Worm (Caenorhabditis elegans): ENCODE results near the gene madf-1.
A peak's percentile ranks its signal among the peaks of the same experiment; 100 is the strongest.

Gene madf-1

ce11 chrIV:874677-875076, 43.0 kb upstream of the madf-1 start, which contains the start of gene Y55F3BR.1 (continued):
- TF ChIP-seq pqm-1 (tag; optimal IDR thresholded peaks at IDR 0.05) (no peak), pha-4 (GFP tag; IDR thresholded peaks at IDR 0.05) (no peak), pha-4 (tag; optimal IDR thresholded peaks at IDR 0.05) (no peak), set-16 (GFP tag; IDR thresholded peaks at IDR 0.05) (no peak), dpl-1 (GFP tag; optimal IDR thresholded peaks at IDR 0.05) (peak; percentile 94), nhr-25 (tag; optimal IDR thresholded peaks at IDR 0.05; ENCODE audit: borderline replicate concordance, insufficient read depth) (no peak), ceh-28 (tag; optimal IDR thresholded peaks at IDR 0.05) (no peak), nhr-77 (tag; optimal IDR thresholded peaks at IDR 0.05) (peak; percentile 20), F10B5.3 (tag; optimal IDR thresholded peaks at IDR 0.05) (no peak), mes-2 (tag; optimal IDR thresholded peaks at IDR 0.05; ENCODE audit: poor library complexity, severe bottlenecking) (peak; percentile 65), nhr-111 (GFP tag; optimal IDR thresholded peaks at IDR 0.05) (no peak), nhr-6 (tag; optimal IDR thresholded peaks at IDR 0.05) (peak; percentile 52), unc-130 (GFP tag; optimal IDR thresholded peaks at IDR 0.05) (no peak), lin-38 (GFP tag; IDR thresholded peaks at IDR 0.05) (peak; percentile 97), ceh-20 (GFP tag; IDR thresholded peaks at IDR 0.05) (no peak), lin-39 (tag; optimal IDR thresholded peaks at IDR 0.05) (no peak)

- TF ChIP-seq lin-38 (GFP tag; IDR thresholded peaks at IDR 0.05) (peak; percentile 30; the same call in 1 of the 2 replicates), tra-1 (GFP tag; IDR thresholded peaks at IDR 0.05) (no peak)
Observed at ce11 chrIV:873174-873788, 41.6 kb upstream of the madf-1 start.

ce11 chrIV:868723-869122, 37.0 kb upstream of the madf-1 start:
- no peak for TF ChIP-seq gei-8 (GFP tag; optimal IDR thresholded peaks at IDR 0.05)
- peak; percentile 56; the same call in 1 of the 2 replicates for TF ChIP-seq set-16 (GFP tag; IDR thresholded peaks at IDR 0.05)

ce11 chrIV:866828-867270, 35.2 kb upstream of the madf-1 start:
- peak; percentile 82 for TF ChIP-seq mes-2 (tag; optimal IDR thresholded peaks at IDR 0.05; ENCODE audit: poor library complexity, severe bottlenecking)
- peak; percentile 96 for TF ChIP-seq snpc-4 (tag; optimal IDR thresholded peaks at IDR 0.05)
- TF ChIP-seq zfp-3 (GFP tag; conservative IDR thresholded peaks at IDR 0.05), result 0 out of 2 replicates have a peak, but pooled peaks have one; percentile 36
- TF ChIP-seq zip-2 (tag; optimal IDR thresholded peaks at IDR 0.05), result no peak
- no peak for TF ChIP-seq sdz-12 (GFP tag; optimal IDR thresholded peaks at IDR 0.05)
- TF ChIP-seq nhr-6 (tag; optimal IDR thresholded peaks at IDR 0.05), result peak; percentile 48
- TF ChIP-seq daf-16 (GFP tag; optimal IDR thresholded peaks at IDR 0.05), result peak; percentile 48 to 51
- TF ChIP-seq daf-16 (tag; optimal IDR thresholded peaks at IDR 0.05), result peak; percentile 84
- peak; percentile 79 for TF ChIP-seq hmg-1.1 (GFP tag; IDR thresholded peaks at IDR 0.05)
- TF ChIP-seq F49E8.2 (tag; optimal IDR thresholded peaks at IDR 0.05; ENCODE audit: borderline replicate concordance), result peak; percentile 96
- peak; percentile 87 for TF ChIP-seq Y48G9A.11 (GFP tag; IDR thresholded peaks at IDR 0.05)
- 0 out of 2 replicates have a peak, but pooled peaks have one; percentile 38 for TF ChIP-seq tra-1 (GFP tag; IDR thresholded peaks at IDR 0.05)
- peak; percentile 93 for TF ChIP-seq mep-1 (tag; optimal IDR thresholded peaks at IDR 0.05)
- 0 out of 2 replicates have a peak, but pooled peaks have one; percentile 7 for TF ChIP-seq dmd-9 (GFP tag; IDR thresholded peaks at IDR 0.05)
- no peak for TF ChIP-seq nhr-237 (tag; optimal IDR thresholded peaks at IDR 0.05)
- peak; percentile 50 to 73 for TF ChIP-seq lsy-2 (tag; optimal IDR thresholded peaks at IDR 0.05)
- peak; percentile 57 for TF ChIP-seq dmd-6 (GFP tag; IDR thresholded peaks at IDR 0.05)
- no peak for TF ChIP-seq zag-1 (tag; optimal IDR thresholded peaks at IDR 0.05)
- peak; percentile 59 for TF ChIP-seq nhr-42 (GFP tag; IDR thresholded peaks at IDR 0.05)
- TF ChIP-seq Y75B8A.6 (GFP tag; IDR thresholded peaks at IDR 0.05), result peak; percentile 36; the same call in 1 of the 2 replicates
- TF ChIP-seq nhr-10 (tag; optimal IDR thresholded peaks at IDR 0.05), result no peak
- peak; percentile 99 for TF ChIP-seq ama-1 (optimal IDR thresholded peaks at IDR 0.05)
- TF ChIP-seq lim-7 (GFP tag; IDR thresholded peaks at IDR 0.05), result peak; percentile 82
- peak; percentile 74 for TF ChIP-seq spr-1 (tag; optimal IDR thresholded peaks at IDR 0.05)
- TF ChIP-seq ctbp-1 (GFP tag; IDR thresholded peaks at IDR 0.05), result peak; percentile 73
- peak; percentile 79 for TF ChIP-seq spr-3 (GFP tag; optimal IDR thresholded peaks at IDR 0.05)
- TF ChIP-seq nhr-11 (tag; optimal IDR thresholded peaks at IDR 0.05), result no peak
- TF ChIP-seq rbr-2 (tag; optimal IDR thresholded peaks at IDR 0.05), result peak; percentile 69
- TF ChIP-seq ceh-82 (tag; optimal IDR thresholded peaks at IDR 0.05), result peak; percentile 16
- peak; percentile 74; the same call in 1 of the 2 replicates for TF ChIP-seq arid-1 (GFP tag; conservative IDR thresholded peaks at IDR 0.05)

Data from whole organism, L4 larva.